Worm (Caenorhabditis elegans) whole organism, mixed stage, embryonic: ENCODE data around the gene aip-1.

Experiments used
- M03D4.4 ChIP-seq: sonication (generic microtip); optimal IDR thresholded peaks from 2 replicates; lab custom pipeline; 2017; ENCODE audit warnings: mild to moderate bottlenecking, missing genetic modification characterization, missing compliant biosample characterization
- ceh-83 ChIP-seq: fragments of 200-800 bp; sonication (Bioruptor generic); optimal IDR thresholded peaks from 2 replicates; lab custom pipeline; 2018; ENCODE audit warnings: mild to moderate bottlenecking, missing genetic modification characterization, missing compliant biosample characterization
- cnd-1 ChIP-seq: fragments of 200-800 bp; sonication (Bioruptor generic); optimal IDR thresholded peaks from 2 replicates; lab custom pipeline; 2018; ENCODE audit warnings: mild to moderate bottlenecking, missing genetic modification characterization, missing compliant biosample characterization
- lin-13 ChIP-seq: fragments of 150-350 bp; optimal IDR thresholded peaks from 2 replicates; lab custom pipeline; 2014; ENCODE audit warnings: missing biosample characterization, missing genetic modification characterization
- lsy-2 ChIP-seq: fragments of 150-350 bp; optimal IDR thresholded peaks from 2 replicates; lab custom pipeline; 2014; ENCODE audit warnings: missing biosample characterization, missing genetic modification characterization
- mep-1 ChIP-seq: fragments of 150-350 bp; optimal IDR thresholded peaks from 2 replicates; lab custom pipeline; 2017; ENCODE audit warnings: missing biosample characterization, missing genetic modification reagents, missing genetic modification characterization, inconsistent platforms
- nhr-12 ChIP-seq: fragments of 150-350 bp; optimal IDR thresholded peaks from 2 replicates; lab custom pipeline; 2014; ENCODE audit warnings: missing biosample characterization, missing genetic modification characterization
- nhr-237 ChIP-seq: fragments of 150-350 bp; optimal IDR thresholded peaks from 2 replicates; lab custom pipeline; 2014; ENCODE audit warnings: missing biosample characterization, missing genetic modification characterization
- nhr-76 ChIP-seq: sonication (generic microtip); optimal IDR thresholded peaks from 2 replicates; lab custom pipeline; 2017; ENCODE audit warnings: missing biosample characterization, missing genetic modification characterization
- pha-4 ChIP-seq: fragments of 150-350 bp; optimal IDR thresholded peaks from 2 replicates; lab custom pipeline; 2018; ENCODE audit warnings: missing biosample characterization, missing genetic modification reagents, missing genetic modification characterization
- sptf-1 ChIP-seq: sonication (generic microtip); optimal IDR thresholded peaks from 2 replicates; lab custom pipeline; 2017; ENCODE audit warnings: mild to moderate bottlenecking, missing genetic modification characterization, moderate library complexity, missing compliant biosample characterization
- unc-39 ChIP-seq: fragments of 150-350 bp; optimal IDR thresholded peaks from 2 replicates; lab custom pipeline; 2014; ENCODE audit warnings: missing biosample characterization, missing genetic modification characterization
- unc-62 ChIP-seq: fragments of 150-350 bp; optimal IDR thresholded peaks from 2 replicates; lab custom pipeline; 2014; ENCODE audit warnings: missing biosample characterization, missing genetic modification reagents, missing genetic modification characterization
- ztf-11 ChIP-seq: fragments of 150-350 bp; optimal IDR thresholded peaks from 2 replicates; lab custom pipeline; 2014; ENCODE audit warnings: missing biosample characterization, missing genetic modification characterization

DNA sequence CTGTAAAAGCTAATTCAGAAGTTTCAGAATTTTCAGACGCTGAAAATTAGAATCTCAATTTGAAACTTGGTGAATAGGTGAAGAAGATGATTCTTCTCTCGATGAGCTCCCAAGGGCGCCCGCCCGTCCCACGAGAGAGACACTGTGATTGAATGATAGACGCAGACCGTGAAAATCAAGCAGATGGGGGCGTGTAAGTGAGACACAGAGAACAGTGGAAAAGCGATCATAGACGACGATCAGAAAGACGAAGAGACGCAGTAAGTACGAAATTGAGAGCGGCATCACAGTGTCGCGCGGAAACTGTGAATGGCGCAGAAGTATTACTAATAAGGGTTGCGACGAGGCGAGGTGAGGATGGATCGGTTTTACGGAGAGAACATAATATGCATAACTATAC is 9.7 kb upstream of the aip-1 start:
- TF ChIP-seq unc-62 (GFP tag; lab: Kevin White, UChicago) (no peak), nhr-237 (tag; lab: Kevin White, UChicago) (no peak), lin-13 (tag; lab: Kevin White, UChicago) (no peak), nhr-12 (tag; lab: Kevin White, UChicago) (no peak), ztf-11 (tag; lab: Kevin White, UChicago) (no peak), unc-39 (no peak), M03D4.4 (tag; lab: Kevin White, UChicago) (no peak), cnd-1 (tag; lab: Kevin White, UChicago) (no peak), mep-1 (tag; lab: Kevin White, UChicago) (no peak), nhr-76 (no peak), lsy-2 (no peak), ceh-83 (GFP tag; lab: Kevin White, UChicago) (no peak), pha-4 (tag; lab: Kevin White, UChicago) (peak; percentile 21), sptf-1 (tag; lab: Kevin White, UChicago) (no peak)
